Fruit fly (Drosophila melanogaster) whole organism, embryonic: ENCODE measurements around the gene CG2104.

Experiments used
- CG2129 ChIP-seq: fragments of 200-800 bp; sonication (Bioruptor generic); IDR thresholded peaks from 2 replicates; pipeline ENCODE4 v1.3.6; 2022; ENCODE audit warnings: missing biosample characterization, missing genetic modification characterization; ENCODE audit not compliant: partially characterized antibody
- CG4360 ChIP-seq: fragments of 200-800 bp; sonication (Bioruptor generic); IDR thresholded peaks from 2 replicates; pipeline ENCODE4 v1.3.6; 2022; ENCODE audit warnings: missing biosample characterization, missing genetic modification characterization
- CG9817 ChIP-seq: fragments of 200-800 bp; sonication (Bioruptor generic); optimal IDR thresholded peaks from 2 replicates; lab custom pipeline; 2018; ENCODE audit warnings: missing biosample characterization, mild to moderate bottlenecking, missing genetic modification characterization, moderate library complexity
- Sox102F ChIP-seq: fragments of 200-800 bp; sonication (Bioruptor generic); optimal IDR thresholded peaks from 2 replicates; lab custom pipeline; 2018; ENCODE audit warnings: missing biosample characterization, mild to moderate bottlenecking, missing genetic modification characterization, moderate library complexity
- Trl ChIP-seq, 3 experiments: fragments of >200 bp in 2 of 3; fragments of 200-800 bp in 1 of 3; sonication (Bioruptor generic) in 1 of 3; optimal IDR thresholded peaks; 2 replicates in 1 of 3; 3 replicates in 2 of 3; lab custom pipeline; 2016 to 2017; ENCODE audit warnings: missing biosample characterization in 1 of 3, missing genetic modification characterization in 1 of 3
- dpn ChIP-seq, 2 experiments: fragments of 200-800 bp; sonication (Bioruptor generic); optimal IDR thresholded peaks; 3 replicates each; lab custom pipeline; 2016; ENCODE audit warnings: missing biosample characterization in 2 of 2, missing genetic modification characterization in 2 of 2

dm6 chr3R:5742278-5743196 is 49.5 kb upstream of the CG2104 start, which contains the start of the genes Sym and Madm:
- TF ChIP-seq CG9817 (tag; lab: Kevin White, UChicago) (peak; percentile 33), CG4360 (no peak), dpn (GFP tag; optimal IDR thresholded peaks at IDR 0.05; lab: Kevin White, UChicago) (peak; percentile 19 to 48), CG2129 (GFP tag; lab: Robert Waterston, UW) (peak; percentile 69), Trl (optimal IDR thresholded peaks at IDR 0.05; lab: Kevin White, UChicago) (no peak), Trl (GFP tag; optimal IDR thresholded peaks at IDR 0.05; lab: Kevin White, UChicago) (peak; percentile 27), Sox102F (GFP tag; lab: Kevin White, UChicago) (no peak)
